Worm (Caenorhabditis elegans): ENCODE results near the gene C27D9.1.

DNA sequence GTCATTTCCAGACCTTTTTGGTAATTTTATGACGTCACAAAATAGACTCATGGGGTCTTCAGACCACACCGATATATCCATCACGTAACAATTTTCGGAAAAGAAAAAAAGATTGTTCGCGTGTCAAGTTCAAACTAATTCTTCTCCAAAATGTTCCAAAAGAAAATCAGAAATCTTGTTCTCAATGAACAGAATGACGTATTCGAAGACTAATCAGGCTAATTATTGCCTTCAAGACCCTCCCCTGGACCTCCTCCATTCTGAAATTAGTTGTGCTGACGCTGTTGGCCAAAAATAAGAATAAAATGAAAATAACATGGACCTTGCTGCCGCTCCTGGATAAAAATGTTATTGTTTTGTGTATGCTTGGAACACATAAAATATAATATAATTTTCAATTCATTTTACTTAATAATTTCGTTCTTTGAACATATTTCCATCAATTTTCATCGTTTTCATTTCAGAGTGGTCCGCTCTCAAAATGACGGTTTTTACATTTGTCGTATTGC lies 36.7 kb downstream of the C27D9.1 start, which contains the start of gene F26G1.15:
- no peak for TF ChIP-seq ztf-11 (tag; optimal IDR thresholded peaks at IDR 0.05)
- TF ChIP-seq nhr-28 (tag; optimal IDR thresholded peaks at IDR 0.05) = no peak
- TF ChIP-seq tbx-8 (GFP tag; optimal IDR thresholded peaks at IDR 0.05) = no peak
- TF ChIP-seq unc-39 (tag; optimal IDR thresholded peaks at IDR 0.05) = no peak
- no peak for TF ChIP-seq pha-4 (tag; optimal IDR thresholded peaks at IDR 0.05)
- no peak for TF ChIP-seq drap-1 (GFP tag; optimal IDR thresholded peaks at IDR 0.05)
- no peak for TF ChIP-seq mep-1 (tag; optimal IDR thresholded peaks at IDR 0.05)
- no peak for TF ChIP-seq sptf-1 (tag; optimal IDR thresholded peaks at IDR 0.05)
- no peak for TF ChIP-seq ceh-39 (tag; optimal IDR thresholded peaks at IDR 0.05)
- TF ChIP-seq unc-62 (GFP tag; optimal IDR thresholded peaks at IDR 0.05) = no peak
- TF ChIP-seq nhr-237 (tag; optimal IDR thresholded peaks at IDR 0.05) = no peak
